Fruit fly (Drosophila melanogaster): ENCODE measurements around the gene dsh.

The dsh gene

DNA sequence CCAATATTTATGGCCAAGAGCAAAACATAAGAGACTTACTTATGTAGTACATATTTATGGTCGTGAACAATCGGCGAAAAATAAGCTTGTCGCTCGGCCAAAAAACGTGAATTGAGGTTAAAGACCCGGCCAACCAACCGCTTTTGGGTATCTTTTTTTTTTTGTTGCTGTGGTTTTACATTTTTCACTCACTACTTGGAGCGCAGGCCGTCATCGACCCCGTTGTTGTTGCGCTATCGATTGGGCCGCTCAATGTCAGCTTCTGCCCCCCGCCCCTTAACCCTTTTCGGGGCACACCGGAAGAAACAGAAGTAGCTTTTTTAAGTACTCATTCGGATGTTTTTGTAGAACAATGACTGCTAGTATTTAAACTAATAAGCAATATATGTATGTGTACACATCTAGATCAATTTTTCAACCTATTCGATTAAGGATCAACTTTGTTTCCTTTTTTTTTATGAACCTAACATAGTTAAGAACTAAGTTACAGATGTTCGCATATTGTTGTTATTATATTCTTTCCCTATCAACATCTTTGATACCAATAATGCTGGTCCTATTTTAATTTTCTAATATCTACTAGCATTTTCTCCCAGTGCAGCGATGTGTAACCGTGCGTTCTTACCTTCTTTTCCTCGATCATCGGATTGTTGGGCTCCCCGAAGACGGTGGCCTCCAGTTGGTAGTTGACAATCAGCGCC, 17.5 kb upstream of the dsh start (continued):
- TF ChIP-seq kay (GFP tag; optimal IDR thresholded peaks at IDR 0.05): peak; percentile 58
- peak; percentile 61 for TF ChIP-seq CG17359 (tag; optimal IDR thresholded peaks at IDR 0.05)
- TF ChIP-seq Drgx (GFP tag; IDR thresholded peaks at IDR 0.05): peak; percentile 26; the same call in 1 of the 2 replicates
- TF ChIP-seq p53 (GFP tag; optimal IDR thresholded peaks at IDR 0.05): no peak
- no peak for TF ChIP-seq CG7271 (tag; optimal IDR thresholded peaks at IDR 0.05)
- peak; percentile 50 for TF ChIP-seq CG11398 (GFP tag; optimal IDR thresholded peaks at IDR 0.05)
- peak; percentile 74 for TF ChIP-seq Hr3 (GFP tag; optimal IDR thresholded peaks at IDR 0.05)
- TF ChIP-seq yki (optimal IDR thresholded peaks at IDR 0.05): no peak
- peak; percentile 52 for TF ChIP-seq zf30C (GFP tag; optimal IDR thresholded peaks at IDR 0.05)
- TF ChIP-seq lbe (GFP tag; optimal IDR thresholded peaks at IDR 0.05): no peak
- TF ChIP-seq CG12391 (tag; optimal IDR thresholded peaks at IDR 0.05): peak; percentile 80
- no peak for TF ChIP-seq CG16779 (GFP tag; IDR thresholded peaks at IDR 0.05)
- TF ChIP-seq chinmo (GFP tag; IDR thresholded peaks at IDR 0.05; ENCODE audit: partially characterized antibody): peak; percentile 78; the same call in 2 of the 4 replicates
- TF ChIP-seq CG2678 (tag; optimal IDR thresholded peaks at IDR 0.05): no peak
- TF ChIP-seq CG31365 (tag; optimal IDR thresholded peaks at IDR 0.05): no peak
- peak; percentile 26 for TF ChIP-seq CG18764 (GFP tag; optimal IDR thresholded peaks at IDR 0.05)
- TF ChIP-seq ranshi (GFP tag; IDR thresholded peaks at IDR 0.05): peak; percentile 50; the same call in 1 of the 2 replicates
- no peak for TF ChIP-seq CG13894 (tag; optimal IDR thresholded peaks at IDR 0.05)
- TF ChIP-seq ken (GFP tag; IDR thresholded peaks at IDR 0.05): no peak
- 0 out of 3 replicates have a peak, but pooled peaks have one; percentile 22 for TF ChIP-seq gce (GFP tag; IDR thresholded peaks at IDR 0.05)
- TF ChIP-seq zen (tag; optimal IDR thresholded peaks at IDR 0.05): peak; percentile 4
- no peak for TF ChIP-seq twi (tag; optimal IDR thresholded peaks at IDR 0.05)
- peak; percentile 59 for TF ChIP-seq repo (GFP tag; optimal IDR thresholded peaks at IDR 0.05)
- TF ChIP-seq CG4730 (GFP tag; IDR thresholded peaks at IDR 0.05): no peak
- TF ChIP-seq az2 (GFP tag; optimal IDR thresholded peaks at IDR 0.05): peak; percentile 69
- peak; percentile 29; the same call in 1 of the 2 replicates for TF ChIP-seq CG9215 (GFP tag; IDR thresholded peaks at IDR 0.05)
- TF ChIP-seq hbn (GFP tag; IDR thresholded peaks at IDR 0.05; ENCODE audit: partially characterized antibody): no peak
- peak; percentile 54 for TF ChIP-seq Six4 (GFP tag; optimal IDR thresholded peaks at IDR 0.05)
- TF ChIP-seq Abd-B (GFP tag; optimal IDR thresholded peaks at IDR 0.05): no peak
- peak; percentile 8 for TF ChIP-seq CG3065 (GFP tag; optimal IDR thresholded peaks at IDR 0.05)
- TF ChIP-seq nerfin-1 (tag; optimal IDR thresholded peaks at IDR 0.05): peak; percentile 66
- no peak for TF ChIP-seq tap (tag; optimal IDR thresholded peaks at IDR 0.05)
- peak; percentile 68 for TF ChIP-seq Antp (GFP tag; optimal IDR thresholded peaks at IDR 0.05)
- TF ChIP-seq Hsf (GFP tag; optimal IDR thresholded peaks at IDR 0.05): peak; percentile 73
- no peak for TF ChIP-seq Dref (GFP tag; IDR thresholded peaks at IDR 0.05)
- no peak for TF ChIP-seq HLH4C (GFP tag; IDR thresholded peaks at IDR 0.05; ENCODE audit: partially characterized antibody)
- no peak for TF ChIP-seq bowl (GFP tag; IDR thresholded peaks at IDR 0.05)
- no peak for TF ChIP-seq odd (GFP tag; optimal IDR thresholded peaks at IDR 0.05)
- no peak for TF ChIP-seq CG1792 (GFP tag; optimal IDR thresholded peaks at IDR 0.05)
- 0 out of 3 replicates have a peak, but pooled peaks have one; percentile 20 for TF ChIP-seq CG2889 (GFP tag; IDR thresholded peaks at IDR 0.05)
- no peak for TF ChIP-seq exex (tag; optimal IDR thresholded peaks at IDR 0.05)
- TF ChIP-seq Camta (GFP tag; optimal IDR thresholded peaks at IDR 0.05): peak; percentile 55
- no peak for TF ChIP-seq Deaf1 (tag; optimal IDR thresholded peaks at IDR 0.05)
- TF ChIP-seq CTCF (GFP tag; optimal IDR thresholded peaks at IDR 0.05): no peak
- TF ChIP-seq CkIIα-i1 (GFP tag; IDR thresholded peaks at IDR 0.05): no peak
- TF ChIP-seq CG14050 (GFP tag; IDR thresholded peaks at IDR 0.05): no peak
- TF ChIP-seq gt (GFP tag; IDR thresholded peaks at IDR 0.05): no peak
- no peak for TF ChIP-seq Opbp (GFP tag; IDR thresholded peaks at IDR 0.05; ENCODE audit: partially characterized antibody)
- TF ChIP-seq dimm (GFP tag; IDR thresholded peaks at IDR 0.05): no peak
- TF ChIP-seq CG2129 (GFP tag; IDR thresholded peaks at IDR 0.05; ENCODE audit: partially characterized antibody): no peak
- 0 out of 2 replicates have a peak, but pooled peaks have one; percentile 18 for TF ChIP-seq CG10959 (GFP tag; IDR thresholded peaks at IDR 0.05)

Data from whole organism, embryonic.